Fruit fly (Drosophila melanogaster) whole organism, embryonic: ENCODE results near the gene CG10834.

Experiments used
- Atf3 ChIP-seq: fragments of 200-800 bp; sonication (Bioruptor generic); optimal IDR thresholded peaks from 3 replicates; lab custom pipeline; 2016; ENCODE audit warnings: missing biosample characterization, missing genetic modification characterization
- C15 ChIP-seq: fragments of 200-800 bp; sonication (Bioruptor generic); IDR thresholded peaks from 3 replicates; pipeline ENCODE4 v1.3.6; 2022; ENCODE audit warnings: missing biosample characterization, missing genetic modification characterization
- CG10209 ChIP-seq: fragments of 200-800 bp; sonication (Bioruptor generic); optimal IDR thresholded peaks from 3 replicates; lab custom pipeline; 2017; ENCODE audit warnings: missing biosample characterization, mild to moderate bottlenecking, missing genetic modification characterization, missing genetic modification reagents
- CG1024 ChIP-seq: fragments of 200-800 bp; sonication (Bioruptor generic); IDR thresholded peaks from 2 replicates; pipeline ENCODE4 v1.3.6; 2022; ENCODE audit warnings: missing biosample characterization, missing genetic modification characterization
- CG12659 ChIP-seq: fragments of 200-800 bp; sonication (Bioruptor generic); optimal IDR thresholded peaks from 3 replicates; lab custom pipeline; 2017; ENCODE audit warnings: mild to moderate bottlenecking, missing biosample characterization, missing genetic modification reagents, missing genetic modification characterization
- CG13287 ChIP-seq: fragments of 200-800 bp; sonication (Bioruptor generic); IDR thresholded peaks from 2 replicates; pipeline ENCODE4 v1.3.6; 2022; ENCODE audit warnings: missing biosample characterization, missing genetic modification characterization; ENCODE audit not compliant: partially characterized antibody
- CG13624 ChIP-seq: fragments of 200-800 bp; sonication (Bioruptor generic); optimal IDR thresholded peaks from 2 replicates; lab custom pipeline; 2016; ENCODE audit warnings: missing biosample characterization, missing genetic modification characterization
- CG13894 ChIP-seq: fragments of 200-800 bp; sonication (Bioruptor generic); optimal IDR thresholded peaks from 3 replicates; lab custom pipeline; 2018; ENCODE audit warnings: missing biosample characterization, mild to moderate bottlenecking, missing genetic modification characterization, moderate library complexity
- CG14710 ChIP-seq: fragments of 200-800 bp; sonication (Bioruptor generic); optimal IDR thresholded peaks from 3 replicates; lab custom pipeline; 2019; ENCODE audit warnings: missing biosample characterization, mild to moderate bottlenecking, missing genetic modification characterization, moderate library complexity
- CG17612 ChIP-seq: fragments of 200-800 bp; sonication (Bioruptor generic); IDR thresholded peaks from 2 replicates; pipeline ENCODE4 v1.3.6; 2022; ENCODE audit warnings: missing biosample characterization, missing genetic modification characterization
- CG18011 ChIP-seq: fragments of 200-800 bp; sonication (Bioruptor generic); optimal IDR thresholded peaks from 2 replicates; lab custom pipeline; 2017; ENCODE audit warnings: missing biosample characterization, missing genetic modification characterization, mild to moderate bottlenecking, moderate library complexity, missing genotype
- CG2712 ChIP-seq: fragments of 200-800 bp; optimal IDR thresholded peaks from 3 replicates; lab custom pipeline; 2019; ENCODE audit warnings: missing biosample characterization, mild to moderate bottlenecking, missing genetic modification characterization, moderate library complexity
- CG2875 ChIP-seq: fragments of 200-800 bp; sonication (Bioruptor generic); optimal IDR thresholded peaks from 2 replicates; lab custom pipeline; 2017; ENCODE audit warnings: missing biosample characterization, mild to moderate bottlenecking, missing genetic modification characterization, missing genetic modification reagents
- CG31441 ChIP-seq: fragments of 200-800 bp; sonication (Bioruptor generic); IDR thresholded peaks from 2 replicates; pipeline ENCODE4 v1.3.6; 2022; ENCODE audit warnings: missing biosample characterization, missing genetic modification characterization
- CG33213 ChIP-seq: fragments of 200-800 bp; sonication (Bioruptor generic); optimal IDR thresholded peaks from 3 replicates; lab custom pipeline; 2016; ENCODE audit warnings: missing biosample characterization, missing genetic modification characterization
- CG34224 ChIP-seq: fragments of 200-800 bp; sonication (Bioruptor generic); IDR thresholded peaks from 3 replicates; pipeline ENCODE4 v1.3.6; 2022; ENCODE audit warnings: missing biosample characterization, missing genetic modification characterization; ENCODE audit not compliant: partially characterized antibody
- CG34422 ChIP-seq: fragments of 200-800 bp; sonication (Bioruptor generic); IDR thresholded peaks from 3 replicates; pipeline ENCODE4 v1.3.6; 2022; ENCODE audit warnings: missing biosample characterization, missing genetic modification characterization
- CG3995 ChIP-seq: fragments of 200-800 bp; sonication (Bioruptor generic); optimal IDR thresholded peaks from 3 replicates; lab custom pipeline; 2016; ENCODE audit warnings: missing biosample characterization, missing genetic modification characterization
- CG4617 ChIP-seq: fragments of 200-800 bp; sonication (Bioruptor generic); optimal IDR thresholded peaks from 3 replicates; lab custom pipeline; 2016; ENCODE audit warnings: missing biosample characterization, missing genetic modification characterization, borderline replicate concordance
- CG6272 ChIP-seq: fragments of 200-800 bp; sonication (Bioruptor generic); IDR thresholded peaks from 2 replicates; pipeline ENCODE4 v1.3.6; 2022; ENCODE audit warnings: missing biosample characterization, missing genetic modification characterization
- CG6689 ChIP-seq: fragments of 200-800 bp; sonication (Bioruptor generic); IDR thresholded peaks from 2 replicates; pipeline ENCODE4 v1.3.6; 2022; ENCODE audit warnings: missing biosample characterization, missing genetic modification characterization
- CG7987 ChIP-seq: fragments of 200-800 bp; sonication (Bioruptor generic); optimal IDR thresholded peaks from 2 replicates; lab custom pipeline; 2018; ENCODE audit warnings: missing biosample characterization, mild to moderate bottlenecking, missing genetic modification characterization, moderate library complexity
- CG8290 ChIP-seq, 3 experiments: fragments of 200-800 bp; sonication (Bioruptor generic); optimal IDR thresholded peaks; 2 replicates each; lab custom pipeline; 2016 to 2019; ENCODE audit warnings: missing biosample characterization in 3 of 3, missing genetic modification characterization in 3 of 3, mild to moderate bottlenecking in 2 of 3, moderate library complexity in 1 of 3
- Dad ChIP-seq: fragments of 200-800 bp; sonication (Bioruptor generic); optimal IDR thresholded peaks from 3 replicates; lab custom pipeline; 2016; ENCODE audit warnings: missing biosample characterization, missing genetic modification characterization
- Eip74EF ChIP-seq, 2 experiments: fragments of 200-800 bp in 1 of 2; fragments of >200 bp in 1 of 2; sonication (Bioruptor generic) in 1 of 2; optimal IDR thresholded peaks; 2 replicates each; lab custom pipeline; 2017 to 2019; ENCODE audit warnings: missing biosample characterization in 2 of 2, missing genetic modification characterization in 2 of 2, mild to moderate bottlenecking in 1 of 2, moderate library complexity in 1 of 2
- Elba2 ChIP-seq: fragments of 200-800 bp; sonication (Bioruptor generic); optimal IDR thresholded peaks from 3 replicates; lab custom pipeline; 2016; ENCODE audit warnings: missing biosample characterization, missing genetic modification characterization
- Ets97D ChIP-seq: fragments of 200-800 bp; sonication (Bioruptor generic); optimal IDR thresholded peaks from 3 replicates; lab custom pipeline; 2016; ENCODE audit warnings: missing biosample characterization, missing genetic modification characterization
- Hr3 ChIP-seq: fragments of 200-800 bp; sonication (Bioruptor generic); optimal IDR thresholded peaks from 3 replicates; lab custom pipeline; 2016; ENCODE audit warnings: missing biosample characterization, missing genetic modification characterization
- Hsf ChIP-seq: fragments of 200-800 bp; sonication (Bioruptor generic); optimal IDR thresholded peaks from 3 replicates; lab custom pipeline; 2016; ENCODE audit warnings: missing biosample characterization, missing genetic modification characterization
- NfI ChIP-seq: fragments of 200-800 bp; sonication (Bioruptor generic); optimal IDR thresholded peaks from 3 replicates; lab custom pipeline; 2018; ENCODE audit warnings: missing biosample characterization, mild to moderate bottlenecking, missing genetic modification characterization, moderate library complexity
- Pdp1 ChIP-seq, 2 experiments: fragments of 200-800 bp; sonication (Bioruptor generic); optimal IDR thresholded peaks; 3 replicates each; lab custom pipeline; 2016; ENCODE audit warnings: missing biosample characterization in 2 of 2, missing genetic modification characterization in 2 of 2, mild to moderate bottlenecking in 1 of 2, moderate library complexity in 1 of 2
- Sin3A ChIP-seq: fragments of >200 bp; optimal IDR thresholded peaks from 2 replicates; lab custom pipeline; 2018
- crol ChIP-seq: fragments of 200-800 bp; sonication (Bioruptor generic); IDR thresholded peaks from 2 replicates; pipeline ENCODE4 v1.3.6; 2022; ENCODE audit warnings: missing biosample characterization, missing genetic modification characterization
- ftz-f1 ChIP-seq: fragments of 200-800 bp; sonication (Bioruptor generic); optimal IDR thresholded peaks from 2 replicates; lab custom pipeline; 2016; ENCODE audit warnings: missing biosample characterization, missing genetic modification characterization
- gem ChIP-seq: fragments of 200-800 bp; sonication (Bioruptor generic); optimal IDR thresholded peaks from 2 replicates; lab custom pipeline; 2019; ENCODE audit warnings: missing biosample characterization, mild to moderate bottlenecking, missing genetic modification characterization, moderate library complexity
- gfzf ChIP-seq: fragments of 200-800 bp; sonication (Bioruptor generic); optimal IDR thresholded peaks from 2 replicates; lab custom pipeline; 2016; ENCODE audit warnings: missing biosample characterization, mild to moderate bottlenecking, missing genetic modification characterization, moderate library complexity
- insv ChIP-seq, 2 experiments: fragments of 200-800 bp; sonication (Bioruptor generic); optimal IDR thresholded peaks; 3 replicates each; lab custom pipeline; 2016 to 2018; ENCODE audit warnings: missing biosample characterization in 2 of 2, missing genetic modification characterization in 2 of 2
- lilli ChIP-seq: fragments of 200-800 bp; sonication (Bioruptor generic); optimal IDR thresholded peaks from 3 replicates; lab custom pipeline; 2016; ENCODE audit warnings: missing biosample characterization, missing genetic modification characterization
- lola ChIP-seq, 3 experiments: fragments of >200 bp in 2 of 3; fragments of 200-800 bp in 1 of 3; sonication (Bioruptor generic) in 1 of 3; optimal IDR thresholded peaks; 2 replicates each; lab custom pipeline; 2017 to 2019; ENCODE audit warnings: missing biosample characterization in 3 of 3, missing genetic modification characterization in 3 of 3, mild to moderate bottlenecking in 1 of 3, moderate library complexity in 1 of 3
- maf-S ChIP-seq: fragments of 200-800 bp; sonication (Bioruptor generic); optimal IDR thresholded peaks from 2 replicates; lab custom pipeline; 2016; ENCODE audit warnings: missing biosample characterization, missing genetic modification characterization
- pfk ChIP-seq: fragments of 200-800 bp; sonication (Bioruptor generic); optimal IDR thresholded peaks from 2 replicates; lab custom pipeline; 2018; ENCODE audit warnings: missing biosample characterization, mild to moderate bottlenecking, missing genetic modification characterization, moderate library complexity
- pum ChIP-seq: fragments of 200-800 bp; sonication (Bioruptor generic); optimal IDR thresholded peaks from 2 replicates; lab custom pipeline; 2016; ENCODE audit warnings: missing biosample characterization, missing genetic modification characterization
- pzg ChIP-seq: fragments of 200-800 bp; sonication (Bioruptor generic); optimal IDR thresholded peaks from 3 replicates; lab custom pipeline; 2018; ENCODE audit warnings: missing biosample characterization, mild to moderate bottlenecking, missing genetic modification characterization, moderate library complexity
- row ChIP-seq: fragments of 200-800 bp; sonication (Bioruptor generic); IDR thresholded peaks from 3 replicates; pipeline ENCODE4 v1.3.6; 2022; ENCODE audit warnings: missing biosample characterization, missing genetic modification characterization
- sna ChIP-seq: fragments of 200-800 bp; sonication (Bioruptor generic); IDR thresholded peaks from 2 replicates; pipeline ENCODE4 v1.3.6; 2022; ENCODE audit warnings: missing biosample characterization, missing genetic modification characterization; ENCODE audit not compliant: partially characterized antibody
- unc-4 ChIP-seq: fragments of 200-800 bp; sonication (Bioruptor generic); IDR thresholded peaks from 2 replicates; pipeline ENCODE4 v1.3.6; 2022; ENCODE audit warnings: missing biosample characterization, missing genetic modification characterization; ENCODE audit not compliant: partially characterized antibody
- zen ChIP-seq: fragments of 200-800 bp; sonication (Bioruptor generic); optimal IDR thresholded peaks from 3 replicates; lab custom pipeline; 2018; ENCODE audit warnings: missing biosample characterization, mild to moderate bottlenecking, missing genetic modification characterization, moderate library complexity
- zfh2 ChIP-seq: fragments of 200-800 bp; sonication (Bioruptor generic); optimal IDR thresholded peaks from 2 replicates; lab custom pipeline; 2016; ENCODE audit warnings: missing biosample characterization, missing genetic modification characterization

Gene CG10834

dm6 chr2L:22121651-22122165 is 14.6 kb upstream of the CG10834 start (continued):
- TF ChIP-seq CG6272 (GFP tag; lab: Robert Waterston, UW) (no peak), pum (peak; percentile 18), zfh2 (GFP tag; lab: Kevin White, UChicago) (peak; percentile 26), CG34224 (peak; percentile 13; the same call in 1 of the 3 replicates), Hsf (GFP tag; lab: Kevin White, UChicago) (peak; percentile 29), CG7987 (GFP tag; lab: Kevin White, UChicago) (no peak), insv (GFP tag; optimal IDR thresholded peaks at IDR 0.05; lab: Kevin White, UChicago) (no peak), CG2875 (no peak), Atf3 (GFP tag; lab: Kevin White, UChicago) (peak; percentile 7), CG13287 (GFP tag; lab: Robert Waterston, UW) (peak; percentile 36; the same call in 1 of the 2 replicates), pfk (GFP tag; lab: Kevin White, UChicago) (peak; percentile 8), Eip74EF (GFP tag; optimal IDR thresholded peaks at IDR 0.05; lab: Kevin White, UChicago) (peak in 1 of 2 experiments; percentile 34), NfI (GFP tag; lab: Kevin White, UChicago) (peak; percentile 25), CG13894 (tag; lab: Kevin White, UChicago) (peak; percentile 16), CG13624 (peak; percentile 4), Elba2 (GFP tag; lab: Kevin White, UChicago) (peak; percentile 31), maf-S (GFP tag; lab: Kevin White, UChicago) (peak; percentile 19), Dad (GFP tag; lab: Kevin White, UChicago) (peak; percentile 3), C15 (GFP tag; lab: Robert Waterston, UW) (0 out of 3 replicates have a peak, but pooled peaks have one; percentile 21), CG2712 (peak; percentile 10), CG4617 (GFP tag; lab: Kevin White, UChicago) (peak; percentile 71), CG8290 (GFP tag; optimal IDR thresholded peaks at IDR 0.05; lab: Kevin White, UChicago) (peak; percentile 40), CG8290 (tag; optimal IDR thresholded peaks at IDR 0.05; lab: Kevin White, UChicago) (peak in 1 of 2 experiments; percentile 57), CG6689 (GFP tag; lab: Robert Waterston, UW) (no peak), crol (GFP tag; lab: Robert Waterston, UW) (peak; percentile 94), CG33213 (GFP tag; lab: Kevin White, UChicago) (peak; percentile 54), gfzf (GFP tag; lab: Kevin White, UChicago) (peak; percentile 81), Sin3A (lab: Kevin White, UChicago) (peak; percentile 15), row (peak; percentile 81), sna (peak; percentile 29; the same call in 1 of the 2 replicates), Hr3 (GFP tag; lab: Kevin White, UChicago) (peak; percentile 16), pzg (peak; percentile 73), unc-4 (GFP tag; lab: Robert Waterston, UW) (no peak), lilli (peak; percentile 15), CG34422 (peak; percentile 64; the same call in 1 of the 3 replicates), Pdp1 (GFP tag; optimal IDR thresholded peaks at IDR 0.05; lab: Kevin White, UChicago) (peak in 1 of 2 experiments; percentile 41), ftz-f1 (GFP tag; lab: Kevin White, UChicago) (peak; percentile 45), gem (tag; lab: Kevin White, UChicago) (peak; percentile 34), CG18011 (GFP tag; lab: Kevin White, UChicago) (no peak), CG31441 (GFP tag; lab: Robert Waterston, UW) (0 out of 2 replicates have a peak, but pooled peaks have one; percentile 11), CG17612 (GFP tag; lab: Robert Waterston, UW) (no peak), CG3995 (GFP tag; lab: Kevin White, UChicago) (peak; percentile 50), Ets97D (GFP tag; lab: Kevin White, UChicago) (peak; percentile 45), zen (tag; lab: Kevin White, UChicago) (peak; percentile 50), CG1024 (GFP tag; lab: Robert Waterston, UW) (peak; percentile 97), lola (GFP tag; optimal IDR thresholded peaks at IDR 0.05; lab: Kevin White, UChicago) (peak in 1 of 3 experiments; percentile 73), CG14710 (tag; lab: Kevin White, UChicago) (peak; percentile 43), CG12659 (GFP tag; lab: Kevin White, UChicago) (peak; percentile 40), CG10209 (GFP tag; lab: Kevin White, UChicago) (no peak)
